Fruit fly (Drosophila melanogaster) whole organism, embryonic: Measurements from ENCODE around the gene UBL3.

Source experiments
- Atf3 ChIP-seq: fragments of 200-800 bp; sonication (Bioruptor generic); optimal IDR thresholded peaks from 3 replicates; lab custom pipeline; 2016; ENCODE audit warnings: missing biosample characterization, missing genetic modification characterization
- Awh ChIP-seq: fragments of 200-800 bp; sonication (Bioruptor generic); IDR thresholded peaks from 2 replicates; pipeline ENCODE4, ENCODE4 v1.3.6; 2022; ENCODE audit warnings: missing biosample characterization, missing genetic modification characterization
- Blimp-1 ChIP-seq: fragments of 200-800 bp; sonication (Bioruptor generic); optimal IDR thresholded peaks from 3 replicates; lab custom pipeline; 2018; ENCODE audit warnings: missing biosample characterization, missing genetic modification characterization, mild to moderate bottlenecking, moderate library complexity, missing genetic modification reagents
- CG11093 ChIP-seq: fragments of 200-800 bp; sonication (Bioruptor generic); IDR thresholded peaks from 3 replicates; pipeline ENCODE4 v1.3.6; 2022; ENCODE audit warnings: missing biosample characterization, missing genetic modification characterization
- CG11504 ChIP-seq: fragments of 200-800 bp; sonication (Bioruptor generic); optimal IDR thresholded peaks from 3 replicates; lab custom pipeline; 2019; ENCODE audit warnings: missing biosample characterization, mild to moderate bottlenecking, missing genetic modification characterization, moderate library complexity
- CG14014 ChIP-seq: fragments of 200-800 bp; sonication (Bioruptor generic); IDR thresholded peaks from 2 replicates; pipeline ENCODE4 v1.3.6; 2022; ENCODE audit warnings: missing biosample characterization, missing genetic modification characterization
- CG14667 ChIP-seq: fragments of 200-800 bp; sonication (Bioruptor generic); IDR thresholded peaks from 2 replicates; pipeline ENCODE4 v1.3.6; 2022; ENCODE audit warnings: missing biosample characterization, missing genetic modification characterization
- CG14860 ChIP-seq: fragments of 200-800 bp; sonication (Bioruptor generic); IDR thresholded peaks from 3 replicates; pipeline ENCODE4 v1.3.6; 2022; ENCODE audit warnings: missing biosample characterization, missing genetic modification characterization; ENCODE audit not compliant: partially characterized antibody
- CG1529 ChIP-seq: fragments of 200-800 bp; sonication (Bioruptor generic); optimal IDR thresholded peaks from 3 replicates; lab custom pipeline; 2018; ENCODE audit warnings: missing biosample characterization, missing genetic modification characterization
- CG15479 ChIP-seq: fragments of 200-800 bp; sonication (Bioruptor generic); optimal IDR thresholded peaks from 3 replicates; lab custom pipeline; 2019; ENCODE audit warnings: missing biosample characterization, mild to moderate bottlenecking, missing genetic modification characterization, moderate library complexity
- CG2889 ChIP-seq: fragments of 200-800 bp; sonication (Bioruptor generic); IDR thresholded peaks from 3 replicates; pipeline ENCODE4 v1.3.6; 2022; ENCODE audit warnings: missing biosample characterization, missing genetic modification characterization
- CG3065 ChIP-seq: fragments of 200-800 bp; sonication (Bioruptor generic); optimal IDR thresholded peaks from 2 replicates; lab custom pipeline; 2016; ENCODE audit warnings: missing biosample characterization, missing genetic modification characterization
- CG34376 ChIP-seq: fragments of 200-800 bp; sonication (Bioruptor generic); optimal IDR thresholded peaks from 2 replicates; lab custom pipeline; 2018; ENCODE audit warnings: missing biosample characterization, mild to moderate bottlenecking, missing genetic modification characterization
- CG6254 ChIP-seq: fragments of 200-800 bp; sonication (Bioruptor generic); optimal IDR thresholded peaks from 3 replicates; lab custom pipeline; 2017; ENCODE audit warnings: mild to moderate bottlenecking, missing biosample characterization, missing genetic modification reagents, missing genetic modification characterization
- CG7839 ChIP-seq: fragments of 200-800 bp; sonication (Bioruptor generic); optimal IDR thresholded peaks from 3 replicates; lab custom pipeline; 2018; ENCODE audit warnings: missing biosample characterization, mild to moderate bottlenecking, missing genetic modification characterization, moderate library complexity
- CG9727 ChIP-seq: fragments of 200-800 bp; sonication (Bioruptor generic); optimal IDR thresholded peaks from 3 replicates; lab custom pipeline; 2017; ENCODE audit warnings: missing biosample characterization, mild to moderate bottlenecking, missing genetic modification characterization
- CG9876 ChIP-seq: fragments of 200-800 bp; sonication (Bioruptor generic); optimal IDR thresholded peaks from 2 replicates; lab custom pipeline; 2016; ENCODE audit warnings: missing biosample characterization, missing genetic modification characterization
- D19B ChIP-seq: fragments of 200-800 bp; sonication (Bioruptor generic); optimal IDR thresholded peaks from 2 replicates; lab custom pipeline; 2017; ENCODE audit warnings: missing biosample characterization, mild to moderate bottlenecking, missing genetic modification characterization
- ERR ChIP-seq: fragments of 200-800 bp; sonication (Bioruptor generic); optimal IDR thresholded peaks from 2 replicates; lab custom pipeline; 2016; ENCODE audit warnings: missing biosample characterization, missing genetic modification characterization
- GATAe ChIP-seq: fragments of 200-800 bp; sonication (Bioruptor generic); conservative IDR thresholded peaks from 2 replicates; pipeline ENCODE4 v1.3.6; 2022; ENCODE audit warnings: missing biosample characterization, missing genetic modification characterization
- MESR4 ChIP-seq: fragments of 200-800 bp; sonication (Bioruptor generic); optimal IDR thresholded peaks from 2 replicates; lab custom pipeline; 2018; ENCODE audit warnings: missing biosample characterization, mild to moderate bottlenecking, missing genetic modification characterization, moderate library complexity
- NK7.1 ChIP-seq: fragments of 200-800 bp; sonication (Bioruptor generic); optimal IDR thresholded peaks from 3 replicates; lab custom pipeline; 2016; ENCODE audit warnings: missing biosample characterization, missing genetic modification characterization
- NfI ChIP-seq: fragments of 200-800 bp; sonication (Bioruptor generic); optimal IDR thresholded peaks from 3 replicates; lab custom pipeline; 2018; ENCODE audit warnings: missing biosample characterization, mild to moderate bottlenecking, missing genetic modification characterization, moderate library complexity
- Scr ChIP-seq: fragments of 200-800 bp; sonication (Bioruptor generic); IDR thresholded peaks from 2 replicates; pipeline ENCODE4 v1.3.6; 2022; ENCODE audit warnings: missing biosample characterization, missing genetic modification characterization; ENCODE audit not compliant: partially characterized antibody
- Sin3A ChIP-seq: fragments of >200 bp; optimal IDR thresholded peaks from 2 replicates; lab custom pipeline; 2018
- bsh ChIP-seq, 2 experiments: fragments of 200-800 bp; sonication (Bioruptor generic); optimal IDR thresholded peaks; 2 replicates each; lab custom pipeline; 2017 to 2018; ENCODE audit warnings: mild to moderate bottlenecking in 2 of 2, missing biosample characterization in 2 of 2, missing genetic modification characterization in 2 of 2, moderate library complexity in 1 of 2
- fd96Cb ChIP-seq: fragments of 200-800 bp; sonication (Bioruptor generic); optimal IDR thresholded peaks from 2 replicates; lab custom pipeline; 2018; ENCODE audit warnings: missing biosample characterization, mild to moderate bottlenecking, missing genetic modification characterization, moderate library complexity
- hbn ChIP-seq: fragments of 200-800 bp; sonication (Bioruptor generic); IDR thresholded peaks from 2 replicates; pipeline ENCODE4 v1.3.6; 2022; ENCODE audit warnings: missing biosample characterization, missing genetic modification characterization; ENCODE audit not compliant: partially characterized antibody
- mam ChIP-seq: fragments of 200-800 bp; sonication (Bioruptor generic); optimal IDR thresholded peaks from 3 replicates; lab custom pipeline; 2016; ENCODE audit warnings: missing biosample characterization, missing genetic modification characterization
- nau ChIP-seq: fragments of 200-800 bp; sonication (Bioruptor generic); optimal IDR thresholded peaks from 3 replicates; lab custom pipeline; 2017; ENCODE audit warnings: missing biosample characterization, mild to moderate bottlenecking, missing genetic modification characterization, missing genetic modification reagents
- nom ChIP-seq: fragments of 200-800 bp; sonication (Bioruptor generic); optimal IDR thresholded peaks from 2 replicates; lab custom pipeline; 2017; ENCODE audit warnings: missing biosample characterization, missing genetic modification characterization, mild to moderate bottlenecking, moderate library complexity, missing genetic modification reagents
- pan ChIP-seq, 4 experiments: fragments of >200 bp in 3 of 4; fragments of 200-800 bp in 1 of 4; sonication (Bioruptor generic) in 1 of 4; optimal IDR thresholded peaks in 3 of 4; IDR thresholded peaks in 1 of 4; 2 replicates each; pipeline versions ENCODE4 v1.3.6 to Lab custom; 2017 to 2022; ENCODE audit warnings: missing biosample characterization in 2 of 4, missing genetic modification characterization in 2 of 4, mixed read lengths in 1 of 4
- pnt ChIP-seq: fragments of 200-800 bp; sonication (Bioruptor generic); optimal IDR thresholded peaks from 3 replicates; lab custom pipeline; 2016; ENCODE audit warnings: missing biosample characterization, missing genetic modification characterization
- run ChIP-seq: fragments of 200-800 bp; sonication (Bioruptor generic); optimal IDR thresholded peaks from 3 replicates; lab custom pipeline; 2018; ENCODE audit warnings: missing biosample characterization, mild to moderate bottlenecking, missing genetic modification characterization
- sc ChIP-seq, 3 experiments: fragments of >200 bp in 2 of 3; fragments of 200-800 bp in 1 of 3; sonication (Bioruptor generic) in 1 of 3; optimal IDR thresholded peaks; 2 replicates in 2 of 3; 3 replicates in 1 of 3; lab custom pipeline; 2017; ENCODE audit warnings: mild to moderate bottlenecking in 1 of 3, missing biosample characterization in 1 of 3, missing genetic modification characterization in 1 of 3, missing genetic modification reagents in 1 of 3
- tll ChIP-seq, 2 experiments: fragments of 200-800 bp in 1 of 2; fragments of >200 bp in 1 of 2; sonication (Bioruptor generic) in 1 of 2; optimal IDR thresholded peaks; 2 replicates each; lab custom pipeline; 2017 to 2019; ENCODE audit warnings: missing biosample characterization in 2 of 2, missing genetic modification characterization in 2 of 2, mild to moderate bottlenecking in 1 of 2, moderate library complexity in 1 of 2
- toy ChIP-seq: fragments of 200-800 bp; sonication (Bioruptor generic); IDR thresholded peaks from 2 replicates; pipeline ENCODE4 v1.3.6; 2022; ENCODE audit warnings: missing biosample characterization, missing genetic modification characterization
- tup ChIP-seq: fragments of 200-800 bp; sonication (Bioruptor generic); optimal IDR thresholded peaks from 2 replicates; lab custom pipeline; 2016; ENCODE audit warnings: missing biosample characterization, mild to moderate bottlenecking, missing genetic modification characterization, moderate library complexity
- usp ChIP-seq: fragments of >200 bp; optimal IDR thresholded peaks from 2 replicates; lab custom pipeline; 2017; ENCODE audit warnings: missing biosample characterization, missing genetic modification characterization
- wek ChIP-seq: fragments of 200-800 bp; sonication (Bioruptor generic); optimal IDR thresholded peaks from 3 replicates; lab custom pipeline; 2018; ENCODE audit warnings: missing biosample characterization, mild to moderate bottlenecking, missing genetic modification characterization, moderate library complexity
- wor ChIP-seq: fragments of 200-800 bp; sonication (Bioruptor generic); IDR thresholded peaks from 2 replicates; pipeline ENCODE4 v1.3.6; 2022; ENCODE audit warnings: missing biosample characterization, missing genetic modification characterization
- yki ChIP-seq: fragments of >200 bp; optimal IDR thresholded peaks from 3 replicates; lab custom pipeline; 2018

Gene UBL3

dm6 chrX:15834594-15835236 lies 18.3 kb downstream of the UBL3 start (continued):
- TF ChIP-seq CG7839 (tag; lab: Kevin White, UChicago) (no peak), CG14667 (no peak), CG11093 (no peak), nau (GFP tag; lab: Kevin White, UChicago) (no peak), tup (GFP tag; lab: Kevin White, UChicago) (no peak), hbn (GFP tag; lab: Robert Waterston, UW) (peak; percentile 39; the same call in 1 of the 2 replicates), pan (optimal IDR thresholded peaks at IDR 0.05; lab: Kevin White, UChicago) (no peak), pan (GFP tag; optimal IDR thresholded peaks at IDR 0.05 in 1 of 2, IDR thresholded peaks at IDR 0.05 in 1 of 2) (no peak), yki (peak; percentile 28), CG1529 (no peak), Atf3 (GFP tag; lab: Kevin White, UChicago) (no peak), Scr (GFP tag; lab: Robert Waterston, UW) (no peak), tll (GFP tag; optimal IDR thresholded peaks at IDR 0.05; lab: Kevin White, UChicago) (peak in 1 of 2 experiments; percentile 13), bsh (GFP tag; optimal IDR thresholded peaks at IDR 0.05; lab: Kevin White, UChicago) (no peak), CG3065 (GFP tag; lab: Kevin White, UChicago) (no peak), CG34376 (GFP tag; lab: Kevin White, UChicago) (peak; percentile 49), ERR (GFP tag; lab: Kevin White, UChicago) (no peak), wor (no peak), D19B (peak; percentile 55), Awh (no peak), NK7.1 (GFP tag; lab: Kevin White, UChicago) (no peak), toy (GFP tag; lab: Robert Waterston, UW) (no peak), CG9727 (GFP tag; lab: Kevin White, UChicago) (no peak), Blimp-1 (no peak), CG15479 (peak; percentile 17), CG2889 (GFP tag; lab: Robert Waterston, UW) (no peak), sc (optimal IDR thresholded peaks at IDR 0.05; lab: Kevin White, UChicago) (no peak), sc (GFP tag; optimal IDR thresholded peaks at IDR 0.05; lab: Kevin White, UChicago) (no peak), wek (GFP tag; lab: Kevin White, UChicago) (no peak), GATAe (GFP tag; lab: Robert Waterston, UW) (no peak), pnt (GFP tag; lab: Kevin White, UChicago) (no peak), usp (no peak), mam (GFP tag; lab: Kevin White, UChicago) (no peak), run (no peak), CG14014 (GFP tag; lab: Robert Waterston, UW) (no peak), nom (GFP tag; lab: Kevin White, UChicago) (peak; percentile 57), CG11504 (tag; lab: Kevin White, UChicago) (no peak), MESR4 (peak; percentile 60), CG14860 (no peak), fd96Cb (tag; lab: Kevin White, UChicago) (no peak), NfI (GFP tag; lab: Kevin White, UChicago) (no peak), CG6254 (GFP tag; lab: Kevin White, UChicago) (no peak), CG9876 (GFP tag; lab: Kevin White, UChicago) (no peak), Sin3A (no peak)
- TF ChIP-seq, all 482 proteins: peak for 27
